Fruit fly (Drosophila melanogaster): Measurements from ENCODE around the gene kuz.

Gene kuz

dm6 chr2L:13513033-13513330 lies 37.0 kb upstream of the kuz start:
- TF ChIP-seq CG5204 (GFP tag; optimal IDR thresholded peaks at IDR 0.05) (no peak), CG7101 (tag; optimal IDR thresholded peaks at IDR 0.05) (no peak), tj (GFP tag; optimal IDR thresholded peaks at IDR 0.05) (no peak), Clk (GFP tag; optimal IDR thresholded peaks at IDR 0.05) (no peak), Crg-1 (GFP tag; optimal IDR thresholded peaks at IDR 0.05) (no peak), Mnt (GFP tag; optimal IDR thresholded peaks at IDR 0.05) (no peak), kay (GFP tag; ENCODE audit: borderline replicate concordance) (no peak), cic (GFP tag; optimal IDR thresholded peaks at IDR 0.05) (no peak), CG33017 (tag; optimal IDR thresholded peaks at IDR 0.05) (no peak), ovo (GFP tag; optimal IDR thresholded peaks at IDR 0.05) (no peak), CG7045 (GFP tag; optimal IDR thresholded peaks at IDR 0.05) (no peak)

DNA sequence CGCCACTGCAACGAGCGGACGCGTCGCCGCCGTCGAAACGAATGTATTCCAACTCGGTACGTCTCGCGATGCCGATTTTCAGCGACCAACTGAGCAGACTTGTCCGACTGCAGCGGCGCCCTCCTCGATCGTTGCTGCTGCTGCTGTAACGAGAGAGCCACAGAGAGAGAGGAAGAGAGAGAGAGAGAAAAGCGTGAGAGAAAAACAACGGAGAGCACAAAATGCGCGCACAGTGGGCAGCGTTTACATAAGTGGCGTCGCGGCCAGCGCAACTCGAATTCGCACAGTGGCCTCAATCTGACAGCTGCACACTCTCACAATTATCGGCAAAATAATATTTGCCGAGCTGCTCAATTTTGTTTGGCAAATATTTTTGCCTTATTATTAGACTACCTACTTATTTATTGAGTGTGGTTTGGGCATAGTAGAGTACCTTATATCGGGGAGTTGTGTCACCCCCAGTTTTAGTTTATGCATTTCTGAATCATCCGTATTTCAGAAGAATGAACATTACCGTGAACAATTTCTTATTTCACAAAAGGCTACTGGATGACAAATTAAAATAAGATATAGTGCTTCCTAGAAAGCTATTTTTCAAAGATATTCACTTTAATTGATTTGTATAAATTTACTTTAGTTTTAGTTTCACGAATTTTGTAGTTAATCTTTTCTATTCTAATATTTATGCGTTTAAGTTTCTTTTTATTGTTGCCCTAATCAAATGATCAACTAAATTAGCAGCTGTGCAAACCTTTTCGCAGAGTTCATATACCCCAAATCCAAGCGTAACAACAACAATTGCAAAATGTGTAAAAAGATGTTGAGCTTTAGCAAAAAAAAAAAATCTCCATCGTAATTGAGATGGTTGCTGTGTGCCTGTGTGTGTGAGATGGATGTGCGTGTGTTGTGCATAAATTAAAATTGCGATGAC lies 36.3 kb upstream of the kuz start:
- TF ChIP-seq bab1 (GFP tag; optimal IDR thresholded peaks at IDR 0.05) (peak; percentile 7), toe (GFP tag; optimal IDR thresholded peaks at IDR 0.05) (peak; percentile 69), CG33017 (tag; optimal IDR thresholded peaks at IDR 0.05) (peak; percentile 33), CG7101 (tag; optimal IDR thresholded peaks at IDR 0.05) (peak; percentile 29), CG1620 (GFP tag; optimal IDR thresholded peaks at IDR 0.05) (peak; percentile 34), Clk (GFP tag; optimal IDR thresholded peaks at IDR 0.05) (peak; percentile 27), ovo (GFP tag; optimal IDR thresholded peaks at IDR 0.05) (no peak), Mnt (GFP tag; optimal IDR thresholded peaks at IDR 0.05) (peak; percentile 32), cic (GFP tag; optimal IDR thresholded peaks at IDR 0.05) (no peak), Hr96 (GFP tag; optimal IDR thresholded peaks at IDR 0.05) (peak; percentile 40), CG12768 (GFP tag; optimal IDR thresholded peaks at IDR 0.05) (no peak), kay (GFP tag; ENCODE audit: borderline replicate concordance) (peak; percentile 87), Crg-1 (GFP tag; optimal IDR thresholded peaks at IDR 0.05) (peak; percentile 21), CG7045 (GFP tag; optimal IDR thresholded peaks at IDR 0.05) (peak; percentile 31), cnc (optimal IDR thresholded peaks at IDR 0.05) (no peak), tj (GFP tag; optimal IDR thresholded peaks at IDR 0.05) (no peak), CG5204 (GFP tag; optimal IDR thresholded peaks at IDR 0.05) (peak; percentile 82), pad (GFP tag; optimal IDR thresholded peaks at IDR 0.05) (peak; percentile 12), CG14711 (tag; optimal IDR thresholded peaks at IDR 0.05) (no peak), CG11617 (GFP tag; optimal IDR thresholded peaks at IDR 0.05) (peak; percentile 63)

DNA sequence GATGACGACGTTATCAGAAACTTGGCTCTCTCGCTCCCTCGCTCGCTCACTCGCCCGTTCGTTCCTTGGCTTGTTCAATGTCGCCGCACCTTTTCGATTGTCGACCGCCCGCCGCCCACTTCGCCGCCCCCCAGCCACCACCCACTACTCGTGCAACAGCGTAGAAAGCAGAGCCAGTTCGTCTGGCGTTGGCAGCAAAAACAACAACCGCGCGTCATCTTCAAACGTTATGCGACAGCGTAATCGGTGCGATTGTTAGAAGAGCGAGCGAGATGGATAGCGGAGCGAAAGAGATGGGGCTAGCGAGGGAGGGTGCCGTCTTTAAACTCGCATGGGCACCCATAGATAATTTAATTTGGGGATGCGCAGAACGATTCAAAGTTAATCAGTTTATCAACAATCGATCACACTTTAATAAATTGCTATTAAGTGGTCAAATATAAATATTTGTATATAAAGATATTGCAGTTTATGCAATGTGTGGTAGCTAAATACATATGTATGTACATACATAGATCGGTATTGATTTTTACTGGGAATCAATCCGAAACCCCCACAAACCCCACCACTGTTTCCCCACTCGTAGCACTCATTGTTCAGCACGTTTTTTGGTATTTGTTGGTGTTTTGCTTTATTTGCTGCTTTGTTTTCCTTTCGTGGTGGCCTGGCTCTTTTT lies 35.5 kb upstream of the kuz start:
- TF ChIP-seq toe (GFP tag; optimal IDR thresholded peaks at IDR 0.05), result peak; percentile 18
- peak; percentile 42 for TF ChIP-seq ovo (GFP tag; optimal IDR thresholded peaks at IDR 0.05)
- TF ChIP-seq CG7101 (tag; optimal IDR thresholded peaks at IDR 0.05), result peak; percentile 90
- TF ChIP-seq CG1620 (GFP tag; optimal IDR thresholded peaks at IDR 0.05), result peak; percentile 65
- peak; percentile 89 for TF ChIP-seq CG11617 (GFP tag; optimal IDR thresholded peaks at IDR 0.05)
- peak; percentile 77 for TF ChIP-seq CG5204 (GFP tag; optimal IDR thresholded peaks at IDR 0.05)
- TF ChIP-seq pad (GFP tag; optimal IDR thresholded peaks at IDR 0.05), result peak; percentile 62
- TF ChIP-seq tj (GFP tag; optimal IDR thresholded peaks at IDR 0.05), result peak; percentile 57
- peak; percentile 24 for TF ChIP-seq Clk (GFP tag; optimal IDR thresholded peaks at IDR 0.05)
- peak; percentile 60 for TF ChIP-seq CG7045 (GFP tag; optimal IDR thresholded peaks at IDR 0.05)
- peak; percentile 72 for TF ChIP-seq bab1 (GFP tag; optimal IDR thresholded peaks at IDR 0.05)
- peak; percentile 70 for TF ChIP-seq Mnt (GFP tag; optimal IDR thresholded peaks at IDR 0.05)
- peak; percentile 91 for TF ChIP-seq CG33017 (tag; optimal IDR thresholded peaks at IDR 0.05)
- TF ChIP-seq cic (GFP tag; optimal IDR thresholded peaks at IDR 0.05), result peak; percentile 86
- TF ChIP-seq Crg-1 (GFP tag; optimal IDR thresholded peaks at IDR 0.05), result peak; percentile 86
- TF ChIP-seq Hr96 (GFP tag; optimal IDR thresholded peaks at IDR 0.05), result peak; percentile 54
- peak; percentile 93 for TF ChIP-seq kay (GFP tag; ENCODE audit: borderline replicate concordance)
- no peak for TF ChIP-seq cnc (optimal IDR thresholded peaks at IDR 0.05)
- peak; percentile 87 for TF ChIP-seq CG12768 (GFP tag; optimal IDR thresholded peaks at IDR 0.05)
- TF ChIP-seq CG14711 (tag; optimal IDR thresholded peaks at IDR 0.05), result peak; percentile 79

DNA sequence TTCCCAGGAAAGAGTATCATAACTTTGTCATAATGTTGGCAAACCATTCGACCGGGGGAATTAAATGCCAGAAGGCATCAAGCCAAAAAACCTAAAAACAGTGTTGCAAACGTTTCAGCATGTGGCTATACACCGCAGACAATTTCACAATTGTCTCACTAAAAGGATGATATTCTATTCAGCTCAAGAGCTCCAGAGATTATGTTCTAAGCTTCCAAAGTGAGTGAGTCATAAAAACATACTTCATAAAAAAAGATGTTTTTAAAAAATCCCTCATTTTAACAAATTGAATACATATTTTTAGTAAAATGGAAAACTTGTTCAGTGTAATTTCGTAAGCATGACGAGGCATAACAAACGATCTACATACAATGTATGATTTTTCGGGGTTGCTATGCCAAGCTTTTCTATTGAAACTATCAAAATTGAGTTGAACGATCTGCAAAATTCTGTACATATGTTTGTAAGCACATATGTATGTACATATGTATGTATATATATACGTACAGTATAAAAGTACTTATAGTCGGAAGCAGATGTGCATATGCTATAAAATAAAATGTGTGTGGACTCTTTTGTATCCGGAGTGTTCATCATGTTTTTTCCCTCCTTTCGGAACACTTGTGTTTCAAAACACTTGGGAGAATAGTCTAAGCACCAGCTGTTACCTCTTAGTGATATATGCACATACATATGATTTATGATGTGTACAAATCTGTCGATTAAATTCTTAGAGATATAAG lies 34.8 kb upstream of the kuz start:
- TF ChIP-seq CG14711 (tag; optimal IDR thresholded peaks at IDR 0.05) (peak; percentile 3), cic (GFP tag; optimal IDR thresholded peaks at IDR 0.05) (no peak)

DNA sequence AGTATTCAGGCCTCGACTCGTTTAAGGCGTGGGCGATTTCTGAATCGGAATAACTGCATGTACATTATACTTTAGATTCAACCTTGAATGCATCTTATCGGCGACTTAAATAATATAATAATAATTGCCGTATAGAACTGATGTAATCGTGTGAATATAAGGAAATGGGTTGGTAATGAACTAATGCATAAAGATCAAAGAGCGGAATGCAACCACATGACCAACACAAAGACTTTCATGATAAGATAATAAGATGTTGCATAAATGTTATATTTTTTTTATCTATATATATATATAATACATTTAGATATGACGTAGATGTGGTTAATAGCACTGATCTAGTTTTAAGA lies 34.3 kb upstream of the kuz start:
- peak; percentile 88 for TF ChIP-seq kay (GFP tag; ENCODE audit: borderline replicate concordance)
- no peak for TF ChIP-seq CG14711 (tag; optimal IDR thresholded peaks at IDR 0.05)

- TF ChIP-seq CG33017 (tag; optimal IDR thresholded peaks at IDR 0.05) (no peak), CG5204 (GFP tag; optimal IDR thresholded peaks at IDR 0.05) (no peak), CG12768 (GFP tag; optimal IDR thresholded peaks at IDR 0.05) (no peak), Hr96 (GFP tag; optimal IDR thresholded peaks at IDR 0.05) (no peak), CG1620 (GFP tag; optimal IDR thresholded peaks at IDR 0.05) (no peak), pad (GFP tag; optimal IDR thresholded peaks at IDR 0.05) (no peak), Clk (GFP tag; optimal IDR thresholded peaks at IDR 0.05) (no peak), CG14711 (tag; optimal IDR thresholded peaks at IDR 0.05) (no peak), cnc (optimal IDR thresholded peaks at IDR 0.05) (no peak), kay (GFP tag; ENCODE audit: borderline replicate concordance) (no peak)
These were observed 28.1 kb upstream of the kuz start for dm6 chr2L:13521807-13522206.
